Worm (Caenorhabditis elegans) whole organism, late embryonic: ENCODE measurements around the gene rga-3.

Experiments
- C08G9.2 ChIP-seq: sonication (generic microtip); optimal IDR thresholded peaks from 2 replicates; lab custom pipeline; 2016; ENCODE audit warnings: mild to moderate bottlenecking, missing genetic modification characterization, moderate library complexity, missing compliant biosample characterization
- F13H6.1 ChIP-seq: sonication (generic microtip); optimal IDR thresholded peaks from 2 replicates; lab custom pipeline; 2016; ENCODE audit warnings: missing genetic modification characterization, missing compliant biosample characterization
- K02D7.2 ChIP-seq: sonication (generic microtip); optimal IDR thresholded peaks from 2 replicates; lab custom pipeline; 2017; ENCODE audit warnings: mild to moderate bottlenecking, missing genetic modification characterization, missing compliant biosample characterization
- K09A11.1 ChIP-seq: sonication (generic microtip); optimal IDR thresholded peaks from 2 replicates; lab custom pipeline; 2017; ENCODE audit warnings: antibody characterized with exemption, mild to moderate bottlenecking, missing genetic modification characterization, missing compliant biosample characterization; ENCODE audit not compliant: insufficient read depth
- T23F11.4 ChIP-seq: fragments of 200-800 bp; sonication (Bioruptor generic); optimal IDR thresholded peaks from 2 replicates; lab custom pipeline; 2018; ENCODE audit warnings: mild to moderate bottlenecking, missing genetic modification characterization, missing compliant biosample characterization
- ahr-1 ChIP-seq: sonication (generic microtip); optimal IDR thresholded peaks from 2 replicates; lab custom pipeline; 2016; ENCODE audit warnings: missing genetic modification characterization, missing compliant biosample characterization
- ama-1 ChIP-seq: fragments of 150-350 bp; optimal IDR thresholded peaks from 2 replicates; lab custom pipeline; 2014
- ceh-18 ChIP-seq: sonication (generic microtip); optimal IDR thresholded peaks from 2 replicates; lab custom pipeline; 2016; ENCODE audit warnings: missing genetic modification characterization, missing compliant biosample characterization
- ceh-2 ChIP-seq: sonication (generic microtip); optimal IDR thresholded peaks from 2 replicates; lab custom pipeline; 2016; ENCODE audit warnings: missing genotype, missing genetic modification characterization, missing compliant biosample characterization
- ceh-24 ChIP-seq: sonication (generic microtip); optimal IDR thresholded peaks from 2 replicates; lab custom pipeline; 2016; ENCODE audit warnings: mild to moderate bottlenecking, missing genetic modification characterization, missing compliant biosample characterization
- ceh-31 ChIP-seq: sonication (generic microtip); optimal IDR thresholded peaks from 2 replicates; lab custom pipeline; 2016; ENCODE audit warnings: missing genetic modification characterization, missing compliant biosample characterization
- ceh-34 ChIP-seq: sonication (generic microtip); optimal IDR thresholded peaks from 2 replicates; lab custom pipeline; 2016; ENCODE audit warnings: mild to moderate bottlenecking, missing genetic modification characterization, missing compliant biosample characterization
- ceh-48 ChIP-seq: sonication (generic microtip); optimal IDR thresholded peaks from 2 replicates; lab custom pipeline; 2016; ENCODE audit warnings: missing genetic modification characterization, inconsistent platforms, missing compliant biosample characterization
- ceh-6 ChIP-seq: fragments of 200-800 bp; sonication (Bioruptor generic); optimal IDR thresholded peaks from 2 replicates; lab custom pipeline; 2018; ENCODE audit warnings: mild to moderate bottlenecking, missing genetic modification characterization, missing compliant biosample characterization
- che-1 ChIP-seq: sonication (generic microtip); optimal IDR thresholded peaks from 2 replicates; lab custom pipeline; 2016; ENCODE audit warnings: mild to moderate bottlenecking, missing genetic modification characterization, missing compliant biosample characterization
- dmd-4 ChIP-seq: sonication (generic microtip); optimal IDR thresholded peaks from 2 replicates; lab custom pipeline; 2016; ENCODE audit warnings: borderline replicate concordance, missing genetic modification characterization, missing compliant biosample characterization
- dve-1 ChIP-seq: sonication (generic microtip); optimal IDR thresholded peaks from 2 replicates; lab custom pipeline; 2017; ENCODE audit warnings: antibody characterized with exemption, mild to moderate bottlenecking, missing genetic modification characterization, missing compliant biosample characterization
- elt-4 ChIP-seq: sonication (generic microtip); optimal IDR thresholded peaks from 2 replicates; lab custom pipeline; 2016; ENCODE audit warnings: missing genetic modification characterization, missing compliant biosample characterization
- fkh-6 ChIP-seq: sonication (generic microtip); optimal IDR thresholded peaks from 2 replicates; lab custom pipeline; 2016; ENCODE audit warnings: missing genetic modification characterization, missing compliant biosample characterization
- hlh-13 ChIP-seq: fragments of 200-800 bp; sonication (Bioruptor generic); optimal IDR thresholded peaks from 2 replicates; lab custom pipeline; 2018; ENCODE audit warnings: mild to moderate bottlenecking, missing genetic modification characterization, missing compliant biosample characterization
- hlh-15 ChIP-seq: sonication (generic microtip); optimal IDR thresholded peaks from 2 replicates; lab custom pipeline; 2016; ENCODE audit warnings: missing genetic modification characterization, missing compliant biosample characterization
- hlh-6 ChIP-seq: sonication (generic microtip); optimal IDR thresholded peaks from 2 replicates; lab custom pipeline; 2016; ENCODE audit warnings: missing genotype, missing genetic modification characterization, missing compliant biosample characterization
- lin-11 ChIP-seq: fragments of 200-800 bp; sonication (Bioruptor generic); optimal IDR thresholded peaks from 2 replicates; lab custom pipeline; 2018; ENCODE audit warnings: mild to moderate bottlenecking, missing genetic modification characterization, missing compliant biosample characterization
- nfya-1 ChIP-seq: sonication (generic microtip); optimal IDR thresholded peaks from 2 replicates; lab custom pipeline; 2017; ENCODE audit warnings: missing genetic modification characterization, mild to moderate bottlenecking, missing compliant biosample characterization, antibody characterized with exemption, moderate library complexity
- odd-2 ChIP-seq: sonication (generic microtip); optimal IDR thresholded peaks from 2 replicates; lab custom pipeline; 2017; ENCODE audit warnings: antibody characterized with exemption, mild to moderate bottlenecking, missing genetic modification characterization, missing compliant biosample characterization
- pat-9 ChIP-seq: fragments of 200-800 bp; sonication (Bioruptor generic); optimal IDR thresholded peaks from 2 replicates; lab custom pipeline; 2018; ENCODE audit warnings: mild to moderate bottlenecking, missing genetic modification characterization, moderate library complexity, missing compliant biosample characterization
- pax-1 ChIP-seq: fragments of 150-350 bp; optimal IDR thresholded peaks from 2 replicates; lab custom pipeline; 2014; ENCODE audit warnings: missing biosample characterization, missing genetic modification characterization
- pha-4 ChIP-seq: fragments of 150-350 bp; optimal IDR thresholded peaks from 2 replicates; lab custom pipeline; 2018; ENCODE audit warnings: missing biosample characterization, missing genetic modification reagents, missing genetic modification characterization
- pros-1 ChIP-seq: fragments of 150-350 bp; optimal IDR thresholded peaks from 2 replicates; lab custom pipeline; 2014; ENCODE audit warnings: missing biosample characterization, missing genetic modification reagents, missing genetic modification characterization
- rnt-1 ChIP-seq: sonication (generic microtip); optimal IDR thresholded peaks from 2 replicates; lab custom pipeline; 2016; ENCODE audit warnings: missing genetic modification characterization, missing compliant biosample characterization
- sdc-2 ChIP-seq: sonication (generic microtip); optimal IDR thresholded peaks from 2 replicates; lab custom pipeline; 2016; ENCODE audit warnings: missing genotype, missing genetic modification characterization, missing compliant biosample characterization
- sox-2 ChIP-seq: fragments of 200-800 bp; sonication (Bioruptor generic); IDR thresholded peaks from 2 replicates; pipeline ENCODE4 v1.3.6; 2022; ENCODE audit warnings: missing genetic modification reagents, missing genetic modification characterization, missing compliant biosample characterization
- sox-4 ChIP-seq: sonication (generic microtip); optimal IDR thresholded peaks from 2 replicates; lab custom pipeline; 2017; ENCODE audit warnings: mild to moderate bottlenecking, missing genetic modification characterization, inconsistent platforms, missing compliant biosample characterization
- tbx-2 ChIP-seq: sonication (generic microtip); optimal IDR thresholded peaks from 2 replicates; lab custom pipeline; 2016; ENCODE audit warnings: missing genetic modification characterization, missing compliant biosample characterization
- tbx-7 ChIP-seq: sonication (generic microtip); optimal IDR thresholded peaks from 2 replicates; lab custom pipeline; 2016; ENCODE audit warnings: missing genotype, missing genetic modification characterization, missing compliant biosample characterization
- unc-42 ChIP-seq: sonication (generic microtip); optimal IDR thresholded peaks from 2 replicates; lab custom pipeline; 2016; ENCODE audit warnings: missing genotype, missing genetic modification characterization, missing compliant biosample characterization
- unc-55 ChIP-seq: sonication (generic microtip); optimal IDR thresholded peaks from 2 replicates; lab custom pipeline; 2017; ENCODE audit warnings: missing biosample characterization, missing genetic modification reagents, missing genetic modification characterization
- unc-86 ChIP-seq: sonication (generic microtip); optimal IDR thresholded peaks from 2 replicates; lab custom pipeline; 2016; ENCODE audit warnings: missing genetic modification characterization, missing compliant biosample characterization

The rga-3 gene

ce11 chrV:5687115-5687979, 30.3 kb upstream of the rga-3 start, which contains the start of gene F25B4.7:
TSS of gene F25B4.7 (minus strand) at chrV:5687226.
- TF ChIP-seq unc-42 (tag; lab: Kevin White, UChicago) (peak; percentile 11), dmd-4 (tag; lab: Kevin White, UChicago) (no peak)

ce11 chrV:5691665-5692407, 25.8 kb upstream of the rga-3 start, which contains the start of gene F25B4.8:
TSS of gene F25B4.8 (minus strand) at chrV:5691715.
- TF ChIP-seq dve-1 (tag; lab: Kevin White, UChicago) (no peak), unc-55 (GFP tag; lab: Kevin White, UChicago) (no peak), sox-2 (no peak), odd-2 (tag; lab: Kevin White, UChicago) (no peak), ceh-18 (tag; lab: Kevin White, UChicago) (no peak), hlh-13 (no peak), T23F11.4 (GFP tag; lab: Kevin White, UChicago) (no peak), pat-9 (tag; lab: Kevin White, UChicago) (no peak), dmd-4 (tag; lab: Kevin White, UChicago) (no peak), ceh-34 (tag; lab: Kevin White, UChicago) (no peak), unc-86 (no peak), rnt-1 (tag; lab: Kevin White, UChicago) (no peak), pax-1 (tag; lab: Kevin White, UChicago) (no peak), lin-11 (tag; lab: Kevin White, UChicago) (no peak), unc-42 (tag; lab: Kevin White, UChicago) (no peak), fkh-6 (no peak), tbx-2 (tag; lab: Kevin White, UChicago) (no peak), sdc-2 (tag; lab: Kevin White, UChicago) (no peak)

ce11 chrV:5693595-5693994, 24.1 kb upstream of the rga-3 start:
- TF ChIP-seq ahr-1 (no peak), ceh-31 (tag; lab: Kevin White, UChicago) (no peak), unc-55 (GFP tag; lab: Kevin White, UChicago) (no peak), pros-1 (no peak), F13H6.1 (no peak), ceh-6 (no peak), hlh-15 (tag; lab: Kevin White, UChicago) (no peak), sox-4 (tag; lab: Kevin White, UChicago) (no peak), ceh-2 (tag; lab: Kevin White, UChicago) (no peak), tbx-7 (tag; lab: Kevin White, UChicago) (no peak), pax-1 (tag; lab: Kevin White, UChicago) (no peak)

ce11 chrV:5695635-5696034, 22.1 kb upstream of the rga-3 start:
- TF ChIP-seq nfya-1: no peak
- TF ChIP-seq lin-11 (tag; lab: Kevin White, UChicago): no peak
- TF ChIP-seq unc-55 (GFP tag; lab: Kevin White, UChicago): no peak
- TF ChIP-seq elt-4 (tag; lab: Kevin White, UChicago): no peak
- no peak for TF ChIP-seq K09A11.1 (tag; lab: Kevin White, UChicago)
- no peak for TF ChIP-seq ceh-24
- TF ChIP-seq ama-1 (lab: Kevin White, UChicago): no peak
- TF ChIP-seq ceh-2 (tag; lab: Kevin White, UChicago): no peak
- TF ChIP-seq K02D7.2: no peak
- no peak for TF ChIP-seq pha-4
- no peak for TF ChIP-seq hlh-6 (tag; lab: Kevin White, UChicago)
- no peak for TF ChIP-seq che-1 (tag; lab: Kevin White, UChicago)
- no peak for TF ChIP-seq C08G9.2 (tag; lab: Kevin White, UChicago)
- no peak for TF ChIP-seq ceh-48
